Worm (Caenorhabditis elegans) whole organism, L4 larva: ENCODE data around the gene F58D12.1.

Source experiments
- ZK546.5 ChIP-seq, 2 experiments: sonication (generic microtip); optimal IDR thresholded peaks; 2 replicates each; lab custom pipeline; 2017; ENCODE audit warnings: missing biosample characterization in 2 of 2, missing genetic modification characterization in 2 of 2
- mdl-1 ChIP-seq, 2 experiments: fragments of 150-350 bp in 1 of 2; sonication (generic microtip) in 1 of 2; optimal IDR thresholded peaks; 2 replicates each; lab custom pipeline; 2014 to 2017; ENCODE audit warnings: missing biosample characterization in 2 of 2, missing genetic modification characterization in 2 of 2
- nhr-25 ChIP-seq: sonication (generic microtip); optimal IDR thresholded peaks from 2 replicates; lab custom pipeline; 2017; ENCODE audit warnings: missing genetic modification characterization, mild to moderate bottlenecking, missing compliant biosample characterization, antibody characterized with exemption, moderate library complexity, borderline replicate concordance; ENCODE audit not compliant: insufficient read depth
- nhr-41 ChIP-seq: fragments of 200-800 bp; sonication (Bioruptor generic); IDR thresholded peaks from 2 replicates; pipeline ENCODE4 v1.3.6; 2022; ENCODE audit warnings: missing genetic modification reagents, missing genetic modification characterization, missing compliant biosample characterization

DNA sequence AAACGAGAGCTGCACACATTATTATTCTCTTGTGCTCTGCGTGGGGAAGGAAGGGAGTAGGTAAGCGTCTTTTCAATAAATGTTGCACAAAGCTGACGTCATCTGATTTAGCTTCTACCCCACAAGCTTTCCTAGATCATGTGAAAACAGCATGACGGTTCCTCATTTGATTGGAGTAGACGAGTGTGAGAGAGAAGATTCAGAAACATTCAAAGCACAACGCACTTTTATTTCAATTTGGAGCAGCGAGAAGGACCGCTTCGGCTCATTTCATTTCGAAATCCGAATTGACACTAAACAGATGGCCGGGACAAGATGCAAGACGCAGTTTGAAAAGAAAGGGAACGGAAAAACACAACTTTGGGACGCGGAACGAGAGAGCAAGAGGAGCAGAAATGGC, 45.0 kb upstream of the F58D12.1 start:
- TF ChIP-seq ZK546.5 (tag; optimal IDR thresholded peaks at IDR 0.05; lab: Kevin White, UChicago) (no peak), nhr-41 (no peak), nhr-25 (no peak), mdl-1 (tag; optimal IDR thresholded peaks at IDR 0.05; lab: Kevin White, UChicago) (no peak)
